Worm (Caenorhabditis elegans) whole organism, midembryonic: ENCODE results near the gene his-71.

Experiments used
- med-1 ChIP-seq: sonication (generic microtip); optimal IDR thresholded peaks from 2 replicates; lab custom pipeline; 2017; ENCODE audit warnings: missing genetic modification characterization, mild to moderate bottlenecking, missing compliant biosample characterization, antibody characterized with exemption, missing genetic modification reagents; ENCODE audit not compliant: insufficient read depth
- ztf-23 ChIP-seq: fragments of 200-800 bp; sonication (Bioruptor generic); IDR thresholded peaks from 2 replicates; pipeline ENCODE4 v1.3.6; 2022; ENCODE audit warnings: missing genetic modification reagents, missing genetic modification characterization, missing compliant biosample characterization

- TF ChIP-seq ztf-23 (GFP tag; lab: Robert Waterston, UW) (no peak), med-1 (GFP tag; lab: Kevin White, UChicago) (no peak)
Measured at ce11 chrX:7953063-7953337, 28.9 kb downstream of the his-71 start.
